Worm (Caenorhabditis elegans) whole organism, L4 larva: ENCODE measurements around the gene R11G11.16.

ENCODE experiments used
- F26F4.8 ChIP-seq: fragments of 200-800 bp; sonication (Bioruptor generic); conservative IDR thresholded peaks from 2 replicates; pipeline ENCODE4 v1.3.6; 2022; ENCODE audit warnings: missing genetic modification characterization, missing compliant biosample characterization
- F37D6.2 ChIP-seq: sonication (generic microtip); optimal IDR thresholded peaks from 2 replicates; lab custom pipeline; 2016; ENCODE audit warnings: mild to moderate bottlenecking, missing genetic modification characterization, missing compliant biosample characterization
- F44E2.7 ChIP-seq: fragments of 200-800 bp; sonication (Bioruptor generic); IDR thresholded peaks from 2 replicates; pipeline ENCODE4 v2.1.2; 2022; ENCODE audit warnings: missing genetic modification characterization, missing compliant biosample characterization
- F49E8.2 ChIP-seq: sonication (generic microtip); optimal IDR thresholded peaks from 2 replicates; lab custom pipeline; 2016; ENCODE audit warnings: missing compliant biosample characterization, mild to moderate bottlenecking, missing genetic modification characterization, borderline replicate concordance
- Y105C5A.15 ChIP-seq: fragments of 200-800 bp; sonication (Bioruptor generic); IDR thresholded peaks from 2 replicates; pipeline ENCODE4 v1.3.6; 2022; ENCODE audit warnings: missing genetic modification characterization, missing compliant biosample characterization
- Y48G9A.11 ChIP-seq: fragments of 200-800 bp; sonication (Bioruptor generic); IDR thresholded peaks from 2 replicates; pipeline ENCODE4 v1.3.6; 2022; ENCODE audit warnings: missing genetic modification reagents, missing genetic modification characterization, missing compliant biosample characterization
- Y5F2A.4 ChIP-seq: fragments of 200-800 bp; sonication (Bioruptor generic); optimal IDR thresholded peaks from 2 replicates; lab custom pipeline; 2018; ENCODE audit warnings: mild to moderate bottlenecking, missing genetic modification characterization, missing compliant biosample characterization
- Y75B8A.6 ChIP-seq: fragments of 200-800 bp; sonication (Bioruptor generic); IDR thresholded peaks from 2 replicates; pipeline ENCODE4 v1.3.6; 2022; ENCODE audit warnings: missing genetic modification reagents, missing genetic modification characterization, missing compliant biosample characterization
- aha-1 ChIP-seq: fragments of 150-350 bp; peaks from one replicate; lab custom pipeline; 2014; ENCODE audit warnings: missing biosample characterization, missing genetic modification characterization
- arid-1 ChIP-seq: fragments of 200-800 bp; sonication (Bioruptor generic); conservative IDR thresholded peaks from 2 replicates; pipeline ENCODE4 v1.3.6; 2022; ENCODE audit warnings: missing genetic modification reagents, missing genetic modification characterization, missing compliant biosample characterization
- ceh-32 ChIP-seq: sonication (generic microtip); optimal IDR thresholded peaks from 2 replicates; lab custom pipeline; 2016; ENCODE audit warnings: mild to moderate bottlenecking, missing genetic modification characterization, missing compliant biosample characterization; ENCODE audit not compliant: poor library complexity
- ceh-82 ChIP-seq: sonication (generic microtip); optimal IDR thresholded peaks from 2 replicates; lab custom pipeline; 2017; ENCODE audit warnings: missing biosample characterization, missing genetic modification characterization
- ces-1 ChIP-seq: fragments of 150-350 bp; sonication (generic microtip); optimal IDR thresholded peaks from 4 replicates; lab custom pipeline; 2014; ENCODE audit warnings: missing biosample characterization, missing genetic modification reagents, missing genetic modification characterization
- daf-12 ChIP-seq: fragments of 150-350 bp; optimal IDR thresholded peaks from 2 replicates; lab custom pipeline; 2014; ENCODE audit warnings: missing biosample characterization, missing genetic modification reagents, missing genetic modification characterization
- daf-16 ChIP-seq, 3 experiments: sonication (generic microtip); optimal IDR thresholded peaks; 2 replicates each; lab custom pipeline; 2016 to 2017; ENCODE audit warnings: missing genetic modification characterization in 3 of 3, missing genetic modification reagents in 3 of 3, mild to moderate bottlenecking in 2 of 3, missing compliant biosample characterization in 2 of 3, missing biosample characterization in 1 of 3, moderate library complexity in 1 of 3
- dmd-6 ChIP-seq: fragments of 200-800 bp; sonication (Bioruptor generic); IDR thresholded peaks from 2 replicates; pipeline ENCODE4 v1.3.6; 2022; ENCODE audit warnings: missing genetic modification reagents, missing genetic modification characterization, missing compliant biosample characterization
- dmd-8 ChIP-seq: fragments of 200-800 bp; sonication (Bioruptor generic); IDR thresholded peaks from 2 replicates; pipeline ENCODE4 v1.3.6; 2022; ENCODE audit warnings: missing genetic modification characterization, missing compliant biosample characterization
- dmd-9 ChIP-seq: fragments of 200-800 bp; sonication (Bioruptor generic); IDR thresholded peaks from 2 replicates; pipeline ENCODE4 v1.3.6; 2022; ENCODE audit warnings: missing genetic modification reagents, missing genetic modification characterization, missing compliant biosample characterization
- dve-1 ChIP-seq: sonication (generic microtip); optimal IDR thresholded peaks from 2 replicates; lab custom pipeline; 2017; ENCODE audit warnings: antibody characterized with exemption, mild to moderate bottlenecking, missing genetic modification characterization, missing compliant biosample characterization; ENCODE audit not compliant: insufficient read depth
- egl-27 ChIP-seq: sonication (generic microtip); optimal IDR thresholded peaks from 3 replicates; lab custom pipeline; 2017; ENCODE audit warnings: missing biosample characterization, missing genetic modification reagents, missing genetic modification characterization
- gei-8 ChIP-seq: fragments of 200-800 bp; sonication (Bioruptor generic); optimal IDR thresholded peaks from 2 replicates; lab custom pipeline; 2018; ENCODE audit warnings: mild to moderate bottlenecking, missing genetic modification characterization, missing compliant biosample characterization
- hlh-11 ChIP-seq: fragments of 200-800 bp; sonication (Bioruptor generic); optimal IDR thresholded peaks from 2 replicates; lab custom pipeline; 2018; ENCODE audit warnings: mild to moderate bottlenecking, missing genetic modification characterization, missing compliant biosample characterization
- hlh-30 ChIP-seq: sonication (generic microtip); optimal IDR thresholded peaks from 2 replicates; lab custom pipeline; 2017; ENCODE audit warnings: antibody characterized with exemption, mild to moderate bottlenecking, missing genetic modification characterization, missing compliant biosample characterization; ENCODE audit not compliant: insufficient read depth
- jun-1 ChIP-seq: fragments of 150-350 bp; optimal IDR thresholded peaks from 2 replicates; lab custom pipeline; 2014; ENCODE audit warnings: missing biosample characterization, missing genetic modification reagents, missing genetic modification characterization
- lin-1 ChIP-seq: fragments of 200-800 bp; sonication (Bioruptor generic); IDR thresholded peaks from 2 replicates; pipeline ENCODE4 v1.3.6; 2022; ENCODE audit warnings: missing genetic modification reagents, missing genetic modification characterization, missing compliant biosample characterization
- lin-15B ChIP-seq: fragments of 150-350 bp; sonication (generic microtip); optimal IDR thresholded peaks from 3 replicates; lab custom pipeline; 2014; ENCODE audit warnings: missing biosample characterization, missing genetic modification characterization
- lin-39 ChIP-seq: fragments of 150-350 bp; optimal IDR thresholded peaks from 2 replicates; lab custom pipeline; 2014; ENCODE audit warnings: missing biosample characterization, missing genetic modification reagents, missing genetic modification characterization
- mes-2 ChIP-seq: sonication (generic microtip); optimal IDR thresholded peaks from 2 replicates; lab custom pipeline; 2016; ENCODE audit warnings: missing genotype, mild to moderate bottlenecking, missing genetic modification characterization, missing compliant biosample characterization; ENCODE audit not compliant: poor library complexity, severe bottlenecking
- mxl-2 ChIP-seq: fragments of 200-800 bp; sonication (Bioruptor generic); conservative IDR thresholded peaks from 2 replicates; pipeline ENCODE4 v1.3.6; 2022; ENCODE audit warnings: missing genetic modification reagents, missing genetic modification characterization, missing compliant biosample characterization
- nhr-102 ChIP-seq: sonication (generic microtip); optimal IDR thresholded peaks from 2 replicates; lab custom pipeline; 2016; ENCODE audit warnings: mild to moderate bottlenecking, missing genetic modification characterization, moderate library complexity, missing compliant biosample characterization
- nhr-111 ChIP-seq: fragments of 200-800 bp; sonication (Bioruptor generic); optimal IDR thresholded peaks from 2 replicates; lab custom pipeline; 2018; ENCODE audit warnings: mild to moderate bottlenecking, missing genetic modification characterization, missing compliant biosample characterization
- nhr-25 ChIP-seq: sonication (generic microtip); optimal IDR thresholded peaks from 2 replicates; lab custom pipeline; 2017; ENCODE audit warnings: missing genetic modification characterization, mild to moderate bottlenecking, missing compliant biosample characterization, antibody characterized with exemption, moderate library complexity, borderline replicate concordance; ENCODE audit not compliant: insufficient read depth
- nhr-28 ChIP-seq: fragments of 150-350 bp; optimal IDR thresholded peaks from 2 replicates; lab custom pipeline; 2014; ENCODE audit warnings: missing biosample characterization, missing genetic modification characterization
- nhr-41 ChIP-seq: fragments of 200-800 bp; sonication (Bioruptor generic); IDR thresholded peaks from 2 replicates; pipeline ENCODE4 v1.3.6; 2022; ENCODE audit warnings: missing genetic modification reagents, missing genetic modification characterization, missing compliant biosample characterization
- nhr-48 ChIP-seq: sonication (generic microtip); optimal IDR thresholded peaks from 2 replicates; lab custom pipeline; 2016; ENCODE audit warnings: mild to moderate bottlenecking, missing genetic modification characterization, missing compliant biosample characterization
- nhr-77 ChIP-seq: fragments of 150-350 bp; optimal IDR thresholded peaks from 2 replicates; lab custom pipeline; 2014; ENCODE audit warnings: missing biosample characterization, missing genetic modification characterization
- pqm-1 ChIP-seq: sonication (generic microtip); optimal IDR thresholded peaks from 2 replicates; lab custom pipeline; 2017; ENCODE audit warnings: missing biosample characterization, missing genetic modification characterization
- unc-130 ChIP-seq: sonication (generic microtip); optimal IDR thresholded peaks from 2 replicates; lab custom pipeline; 2016; ENCODE audit warnings: missing genetic modification reagents, missing genetic modification characterization, missing compliant biosample characterization
- unc-39 ChIP-seq: sonication (generic microtip); optimal IDR thresholded peaks from 2 replicates; lab custom pipeline; 2017; ENCODE audit warnings: missing biosample characterization, missing genetic modification characterization
- unc-62 ChIP-seq, 3 experiments: fragments of 150-350 bp in 1 of 3; sonication (generic microtip); optimal IDR thresholded peaks in 2 of 3; peaks in 1 of 3; 1 replicate in 1 of 3; 2 replicates in 2 of 3; lab custom pipeline; 2014 to 2017; ENCODE audit warnings: missing biosample characterization in 3 of 3, missing genetic modification characterization in 3 of 3, missing genetic modification reagents in 3 of 3, missing genotype in 1 of 3
- vab-7 ChIP-seq: fragments of 200-800 bp; sonication (Bioruptor generic); IDR thresholded peaks from 2 replicates; pipeline ENCODE4 v1.3.6; 2022; ENCODE audit warnings: missing genetic modification reagents, missing genetic modification characterization, missing compliant biosample characterization
- zip-11 ChIP-seq: fragments of 200-800 bp; sonication (Bioruptor generic); IDR thresholded peaks from 2 replicates; pipeline ENCODE4 v1.3.6; 2022; ENCODE audit warnings: missing genetic modification characterization, missing compliant biosample characterization

Gene R11G11.16

DNA sequence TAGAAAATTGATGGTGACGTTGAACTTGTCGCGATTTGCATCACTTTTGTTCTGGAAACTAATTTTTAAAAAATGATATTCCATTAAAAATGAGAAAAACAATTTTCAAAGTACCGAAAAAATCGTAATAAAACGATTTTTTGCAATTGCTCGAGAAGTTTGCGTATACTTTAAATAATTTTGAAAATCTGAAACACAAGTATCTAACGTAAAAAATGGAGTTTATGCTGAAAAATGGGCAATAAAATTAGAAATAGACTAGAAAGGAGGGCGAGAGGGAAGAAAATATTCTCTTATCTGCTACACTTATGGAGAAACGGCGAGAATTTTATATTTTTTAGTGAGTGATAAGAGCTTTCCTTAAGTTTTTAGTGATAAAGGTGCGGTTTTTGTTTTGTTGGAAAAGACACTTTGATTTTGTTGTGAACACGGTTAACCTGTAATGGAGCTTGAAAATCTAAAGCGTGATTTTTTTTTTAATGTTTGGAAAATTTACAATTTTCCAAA lies 41.6 kb downstream of the R11G11.16 start, which contains the start of gene nhr-130 (continued):
- TF ChIP-seq unc-130 (GFP tag; lab: Kevin White, UChicago) (no peak), F44E2.7 (GFP tag; lab: Robert Waterston, UW) (no peak), daf-16 (GFP tag; optimal IDR thresholded peaks at IDR 0.05; lab: Kevin White, UChicago) (no peak), daf-16 (tag; optimal IDR thresholded peaks at IDR 0.05; lab: Kevin White, UChicago) (peak; percentile 86), daf-12 (tag; lab: Kevin White, UChicago) (no peak), dmd-9 (GFP tag; lab: Robert Waterston, UW) (no peak), ces-1 (GFP tag; lab: Kevin White, UChicago) (no peak), Y48G9A.11 (GFP tag; lab: Robert Waterston, UW) (no peak), ceh-82 (tag; lab: Kevin White, UChicago) (no peak), nhr-48 (no peak), jun-1 (tag; lab: Kevin White, UChicago) (no peak), pqm-1 (peak; percentile 81), zip-11 (GFP tag; lab: Robert Waterston, UW) (no peak), hlh-11 (tag; lab: Kevin White, UChicago) (peak; percentile 31), lin-39 (tag; lab: Kevin White, UChicago) (no peak), ceh-32 (tag; lab: Kevin White, UChicago) (no peak), nhr-41 (no peak), aha-1 (peak; percentile 46), gei-8 (GFP tag; lab: Kevin White, UChicago) (no peak), nhr-28 (tag; lab: Kevin White, UChicago) (peak; percentile 91), egl-27 (tag; lab: Kevin White, UChicago) (no peak), nhr-25 (no peak), vab-7 (GFP tag; lab: Robert Waterston, UW) (no peak), unc-62 (GFP tag; optimal IDR thresholded peaks at IDR 0.05 in 1 of 2; lab: Kevin White, UChicago) (no peak), unc-62 (tag; optimal IDR thresholded peaks at IDR 0.05; lab: Kevin White, UChicago) (no peak), F49E8.2 (no peak), dmd-8 (GFP tag; lab: Robert Waterston, UW) (no peak), F26F4.8 (GFP tag; lab: Robert Waterston, UW) (no peak), mxl-2 (GFP tag; lab: Robert Waterston, UW) (no peak), Y105C5A.15 (GFP tag; lab: Robert Waterston, UW) (no peak), arid-1 (GFP tag; lab: Robert Waterston, UW) (no peak), nhr-77 (tag; lab: Kevin White, UChicago) (peak; percentile 48), dve-1 (tag; lab: Kevin White, UChicago) (peak; percentile 65)

ce11 chrV:482860-483259 lies 42.1 kb downstream of the R11G11.16 start:
- TF ChIP-seq dmd-6 (GFP tag; lab: Robert Waterston, UW): 0 out of 2 replicates have a peak, but pooled peaks have one; percentile 24
- TF ChIP-seq lin-15B (tag; lab: Kevin White, UChicago): no peak
- no peak for TF ChIP-seq egl-27 (tag; lab: Kevin White, UChicago)

- TF ChIP-seq hlh-11 (tag; lab: Kevin White, UChicago) (no peak), unc-62 (GFP tag; optimal IDR thresholded peaks at IDR 0.05 in 1 of 2; lab: Kevin White, UChicago) (peak in 1 of 2 experiments; percentile 97), unc-62 (tag; optimal IDR thresholded peaks at IDR 0.05; lab: Kevin White, UChicago) (no peak), aha-1 (peak; percentile 38), dmd-6 (GFP tag; lab: Robert Waterston, UW) (peak; percentile 60)
Observed at ce11 chrV:479046-479445, 45.9 kb downstream of the R11G11.16 start.

ce11 chrV:477664-478212 lies 47.2 kb downstream of the R11G11.16 start, which contains the start of gene nhr-55:
Gene nhr-55 (plus strand): TSS chrV:478162.
- 0 out of 2 replicates have a peak, but pooled peaks have one; percentile 12 for TF ChIP-seq lin-1 (GFP tag; lab: Robert Waterston, UW)
- TF ChIP-seq Y75B8A.6 (GFP tag; lab: Robert Waterston, UW): no peak
- TF ChIP-seq nhr-28 (tag; lab: Kevin White, UChicago): peak; percentile 91
- no peak for TF ChIP-seq daf-16 (GFP tag; optimal IDR thresholded peaks at IDR 0.05; lab: Kevin White, UChicago)
- peak; percentile 63 for TF ChIP-seq daf-16 (tag; optimal IDR thresholded peaks at IDR 0.05; lab: Kevin White, UChicago)
- TF ChIP-seq dmd-6 (GFP tag; lab: Robert Waterston, UW): peak; percentile 87
- TF ChIP-seq pqm-1: peak; percentile 68
- no peak for TF ChIP-seq nhr-111 (GFP tag; lab: Kevin White, UChicago)
- no peak for TF ChIP-seq nhr-48
- TF ChIP-seq F37D6.2 (tag; lab: Kevin White, UChicago): no peak
- no peak for TF ChIP-seq hlh-30 (tag; lab: Kevin White, UChicago)
- TF ChIP-seq nhr-102: no peak
- TF ChIP-seq mes-2 (tag; lab: Kevin White, UChicago): no peak
- peak; percentile 36 for TF ChIP-seq dve-1 (tag; lab: Kevin White, UChicago)
- TF ChIP-seq Y5F2A.4: no peak
- no peak for TF ChIP-seq unc-39 (tag; lab: Kevin White, UChicago)
